Worm (Caenorhabditis elegans) whole organism, late embryonic: ENCODE results near the gene F43G6.4.

Experiments
- C08G9.2 ChIP-seq: sonication (generic microtip); optimal IDR thresholded peaks from 2 replicates; lab custom pipeline; 2016; ENCODE audit warnings: mild to moderate bottlenecking, missing genetic modification characterization, moderate library complexity, missing compliant biosample characterization
- C38D4.7 ChIP-seq: fragments of 200-800 bp; sonication (Bioruptor generic); optimal IDR thresholded peaks from 2 replicates; lab custom pipeline; 2018; ENCODE audit warnings: mild to moderate bottlenecking, missing genetic modification characterization, moderate library complexity, missing compliant biosample characterization
- F13H6.1 ChIP-seq: sonication (generic microtip); optimal IDR thresholded peaks from 2 replicates; lab custom pipeline; 2016; ENCODE audit warnings: missing genetic modification characterization, missing compliant biosample characterization
- K02D7.2 ChIP-seq: sonication (generic microtip); optimal IDR thresholded peaks from 2 replicates; lab custom pipeline; 2017; ENCODE audit warnings: mild to moderate bottlenecking, missing genetic modification characterization, missing compliant biosample characterization
- Y22D7AL.16 ChIP-seq: sonication (generic microtip); optimal IDR thresholded peaks from 2 replicates; lab custom pipeline; 2016; ENCODE audit warnings: missing genetic modification characterization, missing compliant biosample characterization
- ceh-14 ChIP-seq: sonication (generic microtip); optimal IDR thresholded peaks from 2 replicates; lab custom pipeline; 2016; ENCODE audit warnings: missing genotype, missing genetic modification characterization, missing compliant biosample characterization
- ceh-18 ChIP-seq: sonication (generic microtip); optimal IDR thresholded peaks from 2 replicates; lab custom pipeline; 2016; ENCODE audit warnings: missing genetic modification characterization, missing compliant biosample characterization
- ceh-19 ChIP-seq: fragments of 200-800 bp; sonication (Bioruptor generic); optimal IDR thresholded peaks from 2 replicates; lab custom pipeline; 2018; ENCODE audit warnings: mild to moderate bottlenecking, missing genetic modification characterization, missing compliant biosample characterization
- ceh-2 ChIP-seq: sonication (generic microtip); optimal IDR thresholded peaks from 2 replicates; lab custom pipeline; 2016; ENCODE audit warnings: missing genotype, missing genetic modification characterization, missing compliant biosample characterization
- ceh-24 ChIP-seq: sonication (generic microtip); optimal IDR thresholded peaks from 2 replicates; lab custom pipeline; 2016; ENCODE audit warnings: mild to moderate bottlenecking, missing genetic modification characterization, missing compliant biosample characterization
- ceh-30 ChIP-seq: fragments of 150-350 bp; optimal IDR thresholded peaks from 2 replicates; lab custom pipeline; 2014; ENCODE audit warnings: missing biosample characterization, missing genetic modification characterization
- ceh-31 ChIP-seq: sonication (generic microtip); optimal IDR thresholded peaks from 2 replicates; lab custom pipeline; 2016; ENCODE audit warnings: missing genetic modification characterization, missing compliant biosample characterization
- ceh-34 ChIP-seq: sonication (generic microtip); optimal IDR thresholded peaks from 2 replicates; lab custom pipeline; 2016; ENCODE audit warnings: mild to moderate bottlenecking, missing genetic modification characterization, missing compliant biosample characterization
- ceh-45 ChIP-seq: fragments of 200-800 bp; sonication (Bioruptor generic); IDR thresholded peaks from 2 replicates; pipeline ENCODE4 v1.3.6; 2022; ENCODE audit warnings: missing genetic modification reagents, missing genetic modification characterization, missing compliant biosample characterization
- ceh-48 ChIP-seq: sonication (generic microtip); optimal IDR thresholded peaks from 2 replicates; lab custom pipeline; 2016; ENCODE audit warnings: missing genetic modification characterization, inconsistent platforms, missing compliant biosample characterization
- ceh-6 ChIP-seq: fragments of 200-800 bp; sonication (Bioruptor generic); optimal IDR thresholded peaks from 2 replicates; lab custom pipeline; 2018; ENCODE audit warnings: mild to moderate bottlenecking, missing genetic modification characterization, missing compliant biosample characterization
- dve-1 ChIP-seq: sonication (generic microtip); optimal IDR thresholded peaks from 2 replicates; lab custom pipeline; 2017; ENCODE audit warnings: antibody characterized with exemption, mild to moderate bottlenecking, missing genetic modification characterization, missing compliant biosample characterization
- elt-2 ChIP-seq: sonication (generic microtip); optimal IDR thresholded peaks from 2 replicates; lab custom pipeline; 2016; ENCODE audit warnings: missing genetic modification reagents, missing genetic modification characterization, missing compliant biosample characterization
- ets-4 ChIP-seq: sonication (generic microtip); optimal IDR thresholded peaks from 2 replicates; lab custom pipeline; 2016; ENCODE audit warnings: missing genetic modification characterization, missing compliant biosample characterization
- fkh-10 ChIP-seq: fragments of 150-350 bp; optimal IDR thresholded peaks from 2 replicates; lab custom pipeline; 2014; ENCODE audit warnings: missing biosample characterization, missing genetic modification reagents, missing genetic modification characterization
- gmeb-2 ChIP-seq: sonication (generic microtip); optimal IDR thresholded peaks from 2 replicates; lab custom pipeline; 2016; ENCODE audit warnings: missing genetic modification characterization, inconsistent platforms, missing compliant biosample characterization
- hlh-30 ChIP-seq: sonication (generic microtip); optimal IDR thresholded peaks from 2 replicates; lab custom pipeline; 2017; ENCODE audit warnings: antibody characterized with exemption, missing genetic modification characterization, missing compliant biosample characterization; ENCODE audit not compliant: insufficient read depth
- hlh-6 ChIP-seq: sonication (generic microtip); optimal IDR thresholded peaks from 2 replicates; lab custom pipeline; 2016; ENCODE audit warnings: missing genotype, missing genetic modification characterization, missing compliant biosample characterization
- hlh-8 ChIP-seq: sonication (generic microtip); optimal IDR thresholded peaks from 2 replicates; lab custom pipeline; 2016; ENCODE audit warnings: missing genotype, missing genetic modification characterization, missing compliant biosample characterization
- lim-6 ChIP-seq: sonication (generic microtip); optimal IDR thresholded peaks from 2 replicates; lab custom pipeline; 2016; ENCODE audit warnings: missing genetic modification characterization, missing compliant biosample characterization
- mec-3 ChIP-seq: sonication (generic microtip); optimal IDR thresholded peaks from 2 replicates; lab custom pipeline; 2016; ENCODE audit warnings: borderline replicate concordance, missing genetic modification characterization, missing compliant biosample characterization
- nfya-1 ChIP-seq: sonication (generic microtip); optimal IDR thresholded peaks from 2 replicates; lab custom pipeline; 2017; ENCODE audit warnings: missing genetic modification characterization, mild to moderate bottlenecking, missing compliant biosample characterization, antibody characterized with exemption, moderate library complexity
- nhr-232 ChIP-seq: sonication (generic microtip); optimal IDR thresholded peaks from 2 replicates; lab custom pipeline; 2016; ENCODE audit warnings: missing genetic modification characterization, missing compliant biosample characterization
- npax-4 ChIP-seq: sonication (generic microtip); optimal IDR thresholded peaks from 2 replicates; lab custom pipeline; 2016; ENCODE audit warnings: missing genetic modification characterization, missing compliant biosample characterization
- odd-2 ChIP-seq: sonication (generic microtip); optimal IDR thresholded peaks from 2 replicates; lab custom pipeline; 2017; ENCODE audit warnings: antibody characterized with exemption, mild to moderate bottlenecking, missing genetic modification characterization, missing compliant biosample characterization
- pag-3 ChIP-seq: sonication (generic microtip); optimal IDR thresholded peaks from 2 replicates; lab custom pipeline; 2016; ENCODE audit warnings: missing compliant biosample characterization, missing genetic modification characterization, borderline replicate concordance
- pat-9 ChIP-seq: fragments of 200-800 bp; sonication (Bioruptor generic); optimal IDR thresholded peaks from 2 replicates; lab custom pipeline; 2018; ENCODE audit warnings: mild to moderate bottlenecking, missing genetic modification characterization, moderate library complexity, missing compliant biosample characterization
- pha-4 ChIP-seq: fragments of 150-350 bp; optimal IDR thresholded peaks from 2 replicates; lab custom pipeline; 2018; ENCODE audit warnings: missing biosample characterization, missing genetic modification reagents, missing genetic modification characterization
- pqm-1 ChIP-seq: sonication (generic microtip); optimal IDR thresholded peaks from 2 replicates; lab custom pipeline; 2016; ENCODE audit warnings: missing genetic modification characterization, missing compliant biosample characterization
- rnt-1 ChIP-seq: sonication (generic microtip); optimal IDR thresholded peaks from 2 replicates; lab custom pipeline; 2016; ENCODE audit warnings: missing genetic modification characterization, missing compliant biosample characterization
- sdc-2 ChIP-seq: sonication (generic microtip); optimal IDR thresholded peaks from 2 replicates; lab custom pipeline; 2016; ENCODE audit warnings: missing genotype, missing genetic modification characterization, missing compliant biosample characterization
- sox-4 ChIP-seq: sonication (generic microtip); optimal IDR thresholded peaks from 2 replicates; lab custom pipeline; 2017; ENCODE audit warnings: mild to moderate bottlenecking, missing genetic modification characterization, inconsistent platforms, missing compliant biosample characterization
- syd-9 ChIP-seq: sonication (generic microtip); optimal IDR thresholded peaks from 2 replicates; lab custom pipeline; 2016; ENCODE audit warnings: mild to moderate bottlenecking, missing genetic modification characterization, moderate library complexity, missing compliant biosample characterization
- tbx-2 ChIP-seq: sonication (generic microtip); optimal IDR thresholded peaks from 2 replicates; lab custom pipeline; 2016; ENCODE audit warnings: missing genetic modification characterization, missing compliant biosample characterization
- tbx-7 ChIP-seq: sonication (generic microtip); optimal IDR thresholded peaks from 2 replicates; lab custom pipeline; 2016; ENCODE audit warnings: missing genotype, missing genetic modification characterization, missing compliant biosample characterization
- unc-3 ChIP-seq, 2 experiments: fragments of 200-800 bp in 1 of 2; sonication (Bioruptor generic) in 1 of 2; sonication (generic microtip) in 1 of 2; conservative IDR thresholded peaks in 1 of 2; optimal IDR thresholded peaks in 1 of 2; 2 replicates each; pipeline versions ENCODE4 v1.3.6 to Lab custom; 2016 to 2022; ENCODE audit warnings: missing compliant biosample characterization in 2 of 2, missing genetic modification characterization in 2 of 2, missing genetic modification reagents in 1 of 2
- unc-42 ChIP-seq: sonication (generic microtip); optimal IDR thresholded peaks from 2 replicates; lab custom pipeline; 2016; ENCODE audit warnings: missing genotype, missing genetic modification characterization, missing compliant biosample characterization
- unc-55 ChIP-seq: sonication (generic microtip); optimal IDR thresholded peaks from 2 replicates; lab custom pipeline; 2017; ENCODE audit warnings: missing biosample characterization, missing genetic modification reagents, missing genetic modification characterization
- zip-5 ChIP-seq: sonication (generic microtip); optimal IDR thresholded peaks from 2 replicates; lab custom pipeline; 2016; ENCODE audit warnings: missing genetic modification characterization, missing compliant biosample characterization
- ztf-16 ChIP-seq: sonication (generic microtip); optimal IDR thresholded peaks from 2 replicates; lab custom pipeline; 2017; ENCODE audit warnings: missing genetic modification characterization, missing compliant biosample characterization

The F43G6.4 gene

DNA sequence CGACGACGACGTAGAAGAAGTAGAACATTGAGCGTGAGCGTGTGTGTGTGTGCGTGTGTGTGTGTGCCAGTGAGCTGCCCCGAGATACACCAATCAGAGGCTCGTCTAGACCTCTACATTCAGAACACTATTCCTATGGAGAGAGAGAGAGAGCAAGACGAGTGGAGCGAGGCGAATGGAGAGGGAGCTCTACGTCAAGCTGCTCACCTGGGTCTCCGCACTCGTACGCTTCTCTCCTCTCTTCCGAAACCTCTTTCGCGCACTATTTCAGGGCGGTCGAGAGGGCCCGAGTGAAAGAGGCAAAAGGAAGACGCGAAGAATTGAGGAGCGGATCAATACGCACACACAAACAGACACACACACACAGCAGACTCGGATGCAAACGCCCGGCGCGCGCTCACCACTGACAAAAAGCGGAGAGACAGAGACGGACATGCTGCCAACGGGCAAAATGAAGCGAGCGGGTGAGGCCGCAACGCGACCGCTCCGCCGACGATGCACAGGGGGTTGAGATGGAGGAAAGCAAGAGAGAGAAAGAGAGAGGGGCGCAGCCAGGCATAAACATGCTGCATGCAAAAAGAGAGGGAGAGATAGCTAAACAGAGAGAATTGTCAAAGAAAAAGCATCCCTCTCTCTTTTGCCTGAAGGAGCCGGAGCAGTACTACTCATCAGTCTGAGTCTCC, 40.9 kb upstream of the F43G6.4 start (continued):
- TF ChIP-seq dve-1 (peak; percentile 77), ceh-2 (peak; percentile 55), hlh-8 (tag; lab: Kevin White, UChicago) (peak; percentile 74), F13H6.1 (tag; lab: Kevin White, UChicago) (peak; percentile 82), nhr-232 (no peak), ceh-45 (no peak; the same call in 1 of the 2 replicates), syd-9 (tag; lab: Kevin White, UChicago) (peak; percentile 81), unc-42 (peak; percentile 84), nfya-1 (tag; lab: Kevin White, UChicago) (peak; percentile 99), odd-2 (tag; lab: Kevin White, UChicago) (no peak), unc-3 (GFP tag; conservative IDR thresholded peaks at IDR 0.05; lab: Robert Waterston, UW) (no peak), unc-3 (tag; optimal IDR thresholded peaks at IDR 0.05; lab: Kevin White, UChicago) (peak; percentile 70), rnt-1 (tag; lab: Kevin White, UChicago) (peak; percentile 89), ceh-6 (GFP tag; lab: Kevin White, UChicago) (peak; percentile 25), npax-4 (tag; lab: Kevin White, UChicago) (no peak), Y22D7AL.16 (tag; lab: Kevin White, UChicago) (no peak), pat-9 (tag; lab: Kevin White, UChicago) (no peak)

DNA sequence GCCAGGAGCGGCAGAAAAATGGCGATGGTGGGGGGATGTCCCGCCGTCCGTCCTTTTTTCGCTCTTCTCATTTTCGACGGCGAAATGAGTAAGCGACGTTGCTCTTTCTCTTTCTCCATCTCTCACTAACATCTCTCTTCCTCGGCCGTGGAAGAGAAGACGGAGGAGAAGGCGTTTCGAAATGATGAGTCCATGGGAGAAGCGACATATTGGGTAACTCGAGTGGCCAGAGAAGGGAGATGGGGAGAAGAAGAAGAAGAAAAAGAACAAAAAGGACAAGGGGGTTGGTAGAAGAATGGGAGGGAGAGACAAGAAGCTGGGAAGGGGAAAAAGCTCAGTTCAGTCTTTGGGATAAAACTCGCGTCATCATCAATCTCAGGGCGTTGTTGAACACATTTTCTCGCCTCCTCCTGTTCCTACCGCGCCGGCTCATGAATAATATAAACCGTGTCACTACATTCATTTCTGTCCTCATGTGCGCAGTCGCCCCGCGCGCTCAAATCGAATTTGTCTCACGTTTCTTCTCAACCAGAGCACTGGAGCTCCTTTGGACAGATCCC, 38.9 kb upstream of the F43G6.4 start:
- TF ChIP-seq dve-1 (no peak), rnt-1 (tag; lab: Kevin White, UChicago) (peak; percentile 4), syd-9 (tag; lab: Kevin White, UChicago) (no peak), sox-4 (tag; lab: Kevin White, UChicago) (no peak), ceh-19 (GFP tag; lab: Kevin White, UChicago) (peak; percentile 60), tbx-7 (tag; lab: Kevin White, UChicago) (no peak), pag-3 (tag; lab: Kevin White, UChicago) (peak; percentile 27), ceh-34 (tag; lab: Kevin White, UChicago) (peak; percentile 79), hlh-30 (tag; lab: Kevin White, UChicago) (no peak), pqm-1 (no peak), C08G9.2 (tag; lab: Kevin White, UChicago) (peak; percentile 37), fkh-10 (GFP tag; lab: Kevin White, UChicago) (no peak), ceh-24 (no peak), pha-4 (tag; lab: Kevin White, UChicago) (no peak), gmeb-2 (tag; lab: Kevin White, UChicago) (no peak), ceh-2 (no peak), ceh-48 (no peak), ceh-18 (peak; percentile 18), mec-3 (tag; lab: Kevin White, UChicago) (no peak), hlh-6 (tag; lab: Kevin White, UChicago) (no peak), C38D4.7 (no peak), Y22D7AL.16 (tag; lab: Kevin White, UChicago) (no peak), elt-2 (tag; lab: Kevin White, UChicago) (no peak), nfya-1 (tag; lab: Kevin White, UChicago) (peak; percentile 46), odd-2 (tag; lab: Kevin White, UChicago) (no peak), ztf-16 (no peak), unc-55 (peak; percentile 47), lim-6 (tag; lab: Kevin White, UChicago) (peak; percentile 31), ets-4 (tag; lab: Kevin White, UChicago) (no peak), tbx-2 (tag; lab: Kevin White, UChicago) (peak; percentile 50), ceh-14 (peak; percentile 35), sdc-2 (tag; lab: Kevin White, UChicago) (no peak), K02D7.2 (tag; lab: Kevin White, UChicago) (no peak), ceh-30 (tag; lab: Kevin White, UChicago) (no peak), unc-3 (GFP tag; conservative IDR thresholded peaks at IDR 0.05; lab: Robert Waterston, UW) (no peak), unc-3 (tag; optimal IDR thresholded peaks at IDR 0.05; lab: Kevin White, UChicago) (no peak), ceh-31 (tag; lab: Kevin White, UChicago) (no peak), unc-42 (peak; percentile 75), zip-5 (tag; lab: Kevin White, UChicago) (no peak)
